Fruit fly (Drosophila melanogaster) whole organism, embryonic: ENCODE measurements around the gene Acp76A.

Experiments used
- BEAF-32 ChIP-seq: fragments of 200-800 bp; sonication (Bioruptor generic); optimal IDR thresholded peaks from 3 replicates; lab custom pipeline; 2017; ENCODE audit warnings: missing biosample characterization, missing genetic modification characterization, mild to moderate bottlenecking, moderate library complexity, missing genetic modification reagents
- CG10654 ChIP-seq: fragments of 200-800 bp; sonication (Bioruptor generic); optimal IDR thresholded peaks from 2 replicates; lab custom pipeline; 2016; ENCODE audit warnings: missing biosample characterization, missing genetic modification characterization
- CG13775 ChIP-seq: fragments of 200-800 bp; sonication (Bioruptor generic); optimal IDR thresholded peaks from 3 replicates; lab custom pipeline; 2017; ENCODE audit warnings: missing biosample characterization, mild to moderate bottlenecking, missing genetic modification characterization
- CG14014 ChIP-seq: fragments of 200-800 bp; sonication (Bioruptor generic); IDR thresholded peaks from 2 replicates; pipeline ENCODE4 v1.3.6; 2022; ENCODE audit warnings: missing biosample characterization, missing genetic modification characterization
- CG15696 ChIP-seq: fragments of 200-800 bp; sonication (Bioruptor generic); optimal IDR thresholded peaks from 2 replicates; lab custom pipeline; 2019; ENCODE audit warnings: missing biosample characterization, mild to moderate bottlenecking, missing genetic modification characterization, moderate library complexity
- CG17385 ChIP-seq: fragments of 200-800 bp; sonication (Bioruptor generic); optimal IDR thresholded peaks from 3 replicates; lab custom pipeline; 2018; ENCODE audit warnings: missing biosample characterization, mild to moderate bottlenecking, missing genetic modification characterization
- CG30020 ChIP-seq: fragments of 200-800 bp; optimal IDR thresholded peaks from 2 replicates; lab custom pipeline; 2019; ENCODE audit warnings: missing biosample characterization, mild to moderate bottlenecking, missing genetic modification characterization, moderate library complexity
- CG3838 ChIP-seq: fragments of 200-800 bp; sonication (Bioruptor generic); optimal IDR thresholded peaks from 3 replicates; lab custom pipeline; 2016; ENCODE audit warnings: missing biosample characterization, missing genetic modification characterization
- CG4404 ChIP-seq: fragments of 200-800 bp; sonication (Bioruptor generic); IDR thresholded peaks from 2 replicates; pipeline ENCODE4 v1.3.6; 2022; ENCODE audit warnings: missing biosample characterization, missing genetic modification characterization
- CG7786 ChIP-seq: fragments of 200-800 bp; sonication (Bioruptor generic); optimal IDR thresholded peaks from 2 replicates; lab custom pipeline; 2016; ENCODE audit warnings: missing biosample characterization, missing genetic modification characterization
- CG8290 ChIP-seq, 3 experiments: fragments of 200-800 bp; sonication (Bioruptor generic); optimal IDR thresholded peaks; 2 replicates each; lab custom pipeline; 2016 to 2019; ENCODE audit warnings: missing biosample characterization in 3 of 3, missing genetic modification characterization in 3 of 3, mild to moderate bottlenecking in 2 of 3, moderate library complexity in 1 of 3
- CG9817 ChIP-seq: fragments of 200-800 bp; sonication (Bioruptor generic); optimal IDR thresholded peaks from 2 replicates; lab custom pipeline; 2018; ENCODE audit warnings: missing biosample characterization, mild to moderate bottlenecking, missing genetic modification characterization, moderate library complexity
- Dp ChIP-seq: fragments of 200-800 bp; sonication (Bioruptor generic); optimal IDR thresholded peaks from 2 replicates; lab custom pipeline; 2018; ENCODE audit warnings: missing biosample characterization, mild to moderate bottlenecking, missing genetic modification characterization, moderate library complexity
- H2.0 ChIP-seq: fragments of 200-800 bp; sonication (Bioruptor generic); IDR thresholded peaks from 2 replicates; pipeline ENCODE4 v1.3.6; 2022; ENCODE audit warnings: missing biosample characterization, missing genetic modification characterization
- HLH54F ChIP-seq: fragments of 200-800 bp; sonication (Bioruptor generic); optimal IDR thresholded peaks from 3 replicates; lab custom pipeline; 2016; ENCODE audit warnings: missing biosample characterization, missing genetic modification characterization
- Jarid2 ChIP-seq: fragments of 200-800 bp; sonication (Bioruptor generic); optimal IDR thresholded peaks from 3 replicates; lab custom pipeline; 2017; ENCODE audit warnings: mild to moderate bottlenecking, missing biosample characterization, missing genetic modification reagents, missing genetic modification characterization
- MBD-R2 ChIP-seq: fragments of 200-800 bp; sonication (Bioruptor generic); IDR thresholded peaks from 2 replicates; pipeline ENCODE4 v1.3.6; 2022; ENCODE audit warnings: missing biosample characterization, missing genetic modification characterization
- Mad ChIP-seq: fragments of 200-800 bp; sonication (Bioruptor generic); optimal IDR thresholded peaks from 2 replicates; lab custom pipeline; 2016; ENCODE audit warnings: missing biosample characterization, missing genetic modification characterization
- Max ChIP-seq: fragments of 200-800 bp; sonication (Bioruptor generic); optimal IDR thresholded peaks from 2 replicates; lab custom pipeline; 2016; ENCODE audit warnings: missing biosample characterization, mild to moderate bottlenecking, missing genetic modification characterization
- Mrtf ChIP-seq: fragments of 200-800 bp; sonication (Bioruptor generic); IDR thresholded peaks from 3 replicates; pipeline ENCODE4 v1.3.6; 2022; ENCODE audit warnings: missing biosample characterization, missing genetic modification characterization
- Nf-YC ChIP-seq: fragments of 200-800 bp; optimal IDR thresholded peaks from 3 replicates; lab custom pipeline; 2019; ENCODE audit warnings: missing biosample characterization, mild to moderate bottlenecking, missing genetic modification characterization, moderate library complexity
- Rx ChIP-seq: fragments of 200-800 bp; sonication (Bioruptor generic); IDR thresholded peaks from 2 replicates; pipeline ENCODE4 v1.3.6; 2022; ENCODE audit warnings: missing biosample characterization, missing genetic modification characterization
- Ssrp ChIP-seq: fragments of 200-800 bp; sonication (Bioruptor generic); optimal IDR thresholded peaks from 2 replicates; lab custom pipeline; 2018; ENCODE audit warnings: missing biosample characterization, mild to moderate bottlenecking, missing genetic modification characterization, moderate library complexity
- Stat92E ChIP-seq, 3 experiments: fragments of >200 bp in 2 of 3; fragments of 200-800 bp in 1 of 3; sonication (Bioruptor generic) in 1 of 3; optimal IDR thresholded peaks; 2 replicates each; lab custom pipeline; 2017 to 2019; ENCODE audit warnings: missing biosample characterization in 3 of 3, missing genetic modification characterization in 3 of 3, mild to moderate bottlenecking in 1 of 3, moderate library complexity in 1 of 3
- Taf1 ChIP-seq: fragments of 200-800 bp; sonication (Bioruptor generic); IDR thresholded peaks from 2 replicates; pipeline ENCODE4 v1.3.6; 2022; ENCODE audit warnings: missing biosample characterization, missing genetic modification characterization
- Tbp ChIP-seq: fragments of >200 bp; optimal IDR thresholded peaks from 2 replicates; lab custom pipeline; 2018; ENCODE audit warnings: missing biosample characterization, missing genetic modification characterization
- YL-1 ChIP-seq: fragments of 200-800 bp; sonication (Bioruptor generic); optimal IDR thresholded peaks from 3 replicates; lab custom pipeline; 2017; ENCODE audit warnings: missing biosample characterization, mild to moderate bottlenecking, missing genetic modification characterization
- amos ChIP-seq: fragments of 200-800 bp; sonication (Bioruptor generic); IDR thresholded peaks from 2 replicates; pipeline ENCODE4 v1.3.6; 2022; ENCODE audit warnings: missing biosample characterization, missing genetic modification characterization; ENCODE audit not compliant: partially characterized antibody
- ase ChIP-seq: fragments of 200-800 bp; sonication (Bioruptor generic); IDR thresholded peaks from 3 replicates; pipeline ENCODE4 v1.3.6; 2022; ENCODE audit warnings: missing biosample characterization, missing genetic modification characterization
- bab2 ChIP-seq: fragments of 200-800 bp; sonication (Bioruptor generic); optimal IDR thresholded peaks from 2 replicates; lab custom pipeline; 2016; ENCODE audit warnings: missing biosample characterization, missing genetic modification characterization
- chinmo ChIP-seq: fragments of 200-800 bp; sonication (Bioruptor generic); IDR thresholded peaks from 4 replicates; pipeline ENCODE4 v1.3.6; 2022; ENCODE audit warnings: missing biosample characterization, missing genetic modification characterization; ENCODE audit not compliant: partially characterized antibody
- crc ChIP-seq: fragments of 200-800 bp; sonication (Bioruptor generic); optimal IDR thresholded peaks from 2 replicates; lab custom pipeline; 2016; ENCODE audit warnings: missing biosample characterization, missing genetic modification characterization
- crp ChIP-seq, 2 experiments: fragments of 200-800 bp; sonication (Bioruptor generic); optimal IDR thresholded peaks; 2 replicates in 1 of 2; 3 replicates in 1 of 2; lab custom pipeline; 2017; ENCODE audit warnings: missing biosample characterization in 2 of 2, missing genetic modification characterization in 2 of 2, mild to moderate bottlenecking in 1 of 2, moderate library complexity in 1 of 2
- dmrt11E ChIP-seq: fragments of 200-800 bp; sonication (Bioruptor generic); optimal IDR thresholded peaks from 3 replicates; lab custom pipeline; 2018; ENCODE audit warnings: missing biosample characterization, mild to moderate bottlenecking, missing genetic modification characterization, moderate library complexity
- fd3F ChIP-seq: fragments of 200-800 bp; sonication (Bioruptor generic); optimal IDR thresholded peaks from 2 replicates; lab custom pipeline; 2018; ENCODE audit warnings: missing biosample characterization, mild to moderate bottlenecking, missing genetic modification characterization, moderate library complexity
- grau ChIP-seq: fragments of 200-800 bp; optimal IDR thresholded peaks from 3 replicates; lab custom pipeline; 2019; ENCODE audit warnings: missing biosample characterization, mild to moderate bottlenecking, missing genetic modification characterization, moderate library complexity
- hbn ChIP-seq: fragments of 200-800 bp; sonication (Bioruptor generic); IDR thresholded peaks from 2 replicates; pipeline ENCODE4 v1.3.6; 2022; ENCODE audit warnings: missing biosample characterization, missing genetic modification characterization; ENCODE audit not compliant: partially characterized antibody
- ken ChIP-seq: fragments of 200-800 bp; sonication (Bioruptor generic); IDR thresholded peaks from 3 replicates; pipeline ENCODE4 v1.3.6; 2022; ENCODE audit warnings: missing biosample characterization, missing genetic modification characterization
- klu ChIP-seq: fragments of 200-800 bp; sonication (Bioruptor generic); IDR thresholded peaks from 2 replicates; pipeline ENCODE4 v1.3.6; 2022; ENCODE audit warnings: missing biosample characterization, missing genetic modification characterization
- lilli ChIP-seq: fragments of 200-800 bp; sonication (Bioruptor generic); optimal IDR thresholded peaks from 3 replicates; lab custom pipeline; 2016; ENCODE audit warnings: missing biosample characterization, missing genetic modification characterization
- mirr ChIP-seq: fragments of 200-800 bp; sonication (Bioruptor generic); optimal IDR thresholded peaks from 3 replicates; lab custom pipeline; 2018; ENCODE audit warnings: missing biosample characterization, mild to moderate bottlenecking, missing genetic modification characterization
- psq ChIP-seq: fragments of 200-800 bp; sonication (Bioruptor generic); optimal IDR thresholded peaks from 2 replicates; lab custom pipeline; 2017; ENCODE audit warnings: missing biosample characterization, missing genetic modification characterization
- sd ChIP-seq: fragments of 200-800 bp; sonication (Bioruptor generic); optimal IDR thresholded peaks from 3 replicates; lab custom pipeline; 2018; ENCODE audit warnings: missing biosample characterization, mild to moderate bottlenecking, missing genetic modification characterization, moderate library complexity
- sens ChIP-seq: fragments of 200-800 bp; sonication (Bioruptor generic); peaks from one replicate; lab custom pipeline; 2016; ENCODE audit warnings: missing biosample characterization, missing genetic modification characterization
- ssp ChIP-seq: fragments of 200-800 bp; sonication (Bioruptor generic); IDR thresholded peaks from 2 replicates; pipeline ENCODE4 v1.3.6; 2022; ENCODE audit warnings: missing biosample characterization, missing genetic modification characterization
- tio ChIP-seq: fragments of 200-800 bp; sonication (Bioruptor generic); optimal IDR thresholded peaks from 2 replicates; lab custom pipeline; 2017; ENCODE audit warnings: missing biosample characterization, missing genetic modification characterization, inconsistent platforms
- tx ChIP-seq: fragments of 200-800 bp; sonication (Bioruptor generic); optimal IDR thresholded peaks from 2 replicates; lab custom pipeline; 2016; ENCODE audit warnings: missing biosample characterization, missing genetic modification characterization

Gene Acp76A

DNA sequence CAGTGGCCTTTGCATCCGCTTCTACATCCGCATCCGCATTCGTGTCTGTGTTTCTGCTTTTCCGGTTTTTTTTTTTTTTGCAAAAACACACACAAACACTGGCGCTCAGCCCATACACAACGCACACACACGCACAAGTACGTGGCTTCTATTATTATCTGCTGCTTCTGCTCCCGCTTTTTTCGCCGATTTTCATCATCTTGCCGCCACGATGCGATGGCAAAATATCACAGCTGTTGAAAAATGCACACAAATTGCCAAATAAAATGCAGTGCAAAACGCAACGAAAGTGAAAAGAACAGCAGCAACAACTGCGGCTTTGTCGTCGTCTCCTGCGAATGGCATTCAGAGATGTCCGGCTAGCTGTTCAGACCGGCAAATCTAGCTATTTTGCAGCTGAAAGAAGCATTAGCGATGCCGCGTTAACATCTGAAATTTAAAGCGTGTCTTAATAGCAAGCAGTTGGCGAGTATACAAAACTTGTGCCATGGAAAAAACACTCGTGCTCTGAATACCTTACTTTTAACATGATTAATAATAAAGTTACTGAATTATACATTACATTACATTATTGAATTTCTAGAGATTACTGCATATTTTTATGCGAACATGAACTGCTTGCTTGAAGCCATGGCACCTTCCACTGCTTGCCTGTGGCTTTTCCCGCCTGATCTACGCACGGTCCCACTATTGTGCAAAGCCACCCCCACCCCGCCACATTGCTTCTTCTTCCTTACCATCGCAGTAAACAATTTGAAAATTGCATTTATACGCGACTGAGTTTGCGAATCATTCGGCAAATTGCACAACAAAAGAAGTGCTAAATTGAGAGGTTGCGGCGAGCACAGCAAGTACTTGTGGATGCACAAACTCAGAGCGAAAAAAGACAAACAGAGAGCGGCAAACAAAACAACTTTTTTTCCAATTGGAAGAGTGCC lies 10.9 kb upstream of the Acp76A start, which contains the start of the genes Ugt316A1 and Sfxn2 (continued):
- peak; percentile 88; the same call in 1 of the 4 replicates for TF ChIP-seq chinmo
- TF ChIP-seq CG3838 (GFP tag; lab: Kevin White, UChicago), result no peak
- TF ChIP-seq Tbp, result peak; percentile 90
- 0 out of 2 replicates have a peak, but pooled peaks have one; percentile 20 for TF ChIP-seq Taf1 (GFP tag; lab: Robert Waterston, UW)
- peak; percentile 18 for TF ChIP-seq Nf-YC (tag; lab: Kevin White, UChicago)
- TF ChIP-seq sens (GFP tag; lab: Kevin White, UChicago), result peak; percentile 88
- TF ChIP-seq grau (tag; lab: Kevin White, UChicago), result peak; percentile 42
- peak in 1 of 2 experiments; percentile 62 for TF ChIP-seq crp (GFP tag; optimal IDR thresholded peaks at IDR 0.05; lab: Kevin White, UChicago)
- TF ChIP-seq mirr (GFP tag; lab: Kevin White, UChicago), result peak; percentile 4
- peak; percentile 34 for TF ChIP-seq Jarid2
- peak; percentile 68 for TF ChIP-seq Max (GFP tag; lab: Kevin White, UChicago)
- peak; percentile 49 for TF ChIP-seq CG9817 (tag; lab: Kevin White, UChicago)
- TF ChIP-seq CG4404 (GFP tag; lab: Robert Waterston, UW), result peak; percentile 48; the same call in 1 of the 2 replicates
- TF ChIP-seq Mrtf, result no peak
- TF ChIP-seq HLH54F (GFP tag; lab: Kevin White, UChicago), result no peak
- 0 out of 3 replicates have a peak, but pooled peaks have one; percentile 21 for TF ChIP-seq ase (GFP tag; lab: Robert Waterston, UW)
- TF ChIP-seq H2.0 (GFP tag; lab: Robert Waterston, UW), result peak; percentile 7; the same call in 1 of the 2 replicates
- peak; percentile 45 for TF ChIP-seq dmrt11E (tag; lab: Kevin White, UChicago)
- TF ChIP-seq CG14014 (GFP tag; lab: Robert Waterston, UW), result no peak
- TF ChIP-seq bab2 (GFP tag; lab: Kevin White, UChicago), result peak; percentile 19
- TF ChIP-seq ken (GFP tag; lab: Robert Waterston, UW), result no peak
- peak; percentile 51 for TF ChIP-seq BEAF-32 (GFP tag; lab: Kevin White, UChicago)
- TF ChIP-seq fd3F (GFP tag; lab: Kevin White, UChicago), result peak; percentile 10
- peak; percentile 55 for TF ChIP-seq sd (tag; lab: Kevin White, UChicago)
- peak; percentile 89 for TF ChIP-seq CG13775
- peak; percentile 98 for TF ChIP-seq CG17385
- TF ChIP-seq tx (GFP tag; lab: Kevin White, UChicago), result no peak
- peak in 1 of 3 experiments; percentile 56 for TF ChIP-seq Stat92E (GFP tag; optimal IDR thresholded peaks at IDR 0.05; lab: Kevin White, UChicago)
- TF ChIP-seq CG15696, result peak; percentile 59
- TF ChIP-seq ssp, result peak; percentile 39; the same call in 1 of the 2 replicates
- peak; percentile 59 for TF ChIP-seq MBD-R2 (GFP tag; lab: Robert Waterston, UW)
- peak; percentile 45; the same call in 1 of the 2 replicates for TF ChIP-seq amos (GFP tag; lab: Robert Waterston, UW)
- TF ChIP-seq Mad (GFP tag; lab: Kevin White, UChicago), result peak; percentile 36
- no peak for TF ChIP-seq psq (GFP tag; lab: Kevin White, UChicago)
- TF ChIP-seq CG30020, result peak; percentile 11
- no peak for TF ChIP-seq tio (GFP tag; lab: Kevin White, UChicago)
- TF ChIP-seq hbn (GFP tag; lab: Robert Waterston, UW), result 0 out of 2 replicates have a peak, but pooled peaks have one; percentile 13
- peak; percentile 20 for TF ChIP-seq crc (GFP tag; lab: Kevin White, UChicago)
- TF ChIP-seq CG7786, result peak; percentile 33
- TF ChIP-seq YL-1, result peak; percentile 51
- TF ChIP-seq CG10654 (GFP tag; lab: Kevin White, UChicago), result peak; percentile 19
- peak; percentile 61; the same call in 1 of the 2 replicates for TF ChIP-seq klu (GFP tag; lab: Robert Waterston, UW)
- TF ChIP-seq Dp, result peak; percentile 63
- TF ChIP-seq Ssrp (tag; lab: Kevin White, UChicago), result peak; percentile 22
- TF ChIP-seq Rx (GFP tag; lab: Robert Waterston, UW), result peak; percentile 13; the same call in 1 of the 2 replicates
- TF ChIP-seq CG8290 (GFP tag; optimal IDR thresholded peaks at IDR 0.05; lab: Kevin White, UChicago), result peak; percentile 94
- TF ChIP-seq CG8290 (tag; optimal IDR thresholded peaks at IDR 0.05; lab: Kevin White, UChicago), result peak; percentile 77 to 88
- peak; percentile 75 for TF ChIP-seq lilli (GFP tag; lab: Kevin White, UChicago)
